Worm (Caenorhabditis elegans): ENCODE results near the gene olrn-1.

The olrn-1 gene

ce11 chrX:15496927-15497605 is 40.4 kb upstream of the olrn-1 start, which contains the start of gene suox-1 (continued):
- TF ChIP-seq tag-97 (GFP tag; IDR thresholded peaks at IDR 0.05) (no peak), nhr-77 (tag; optimal IDR thresholded peaks at IDR 0.05) (peak; percentile 42), ceh-28 (tag; optimal IDR thresholded peaks at IDR 0.05) (peak; percentile 3), hmg-1.1 (GFP tag; IDR thresholded peaks at IDR 0.05) (no peak), nhr-111 (GFP tag; optimal IDR thresholded peaks at IDR 0.05) (no peak), aha-1 (tag) (peak; percentile 78), lin-29 (GFP tag; IDR thresholded peaks at IDR 0.05) (no peak), ceh-20 (GFP tag; IDR thresholded peaks at IDR 0.05) (peak; percentile 43; the same call in 1 of the 2 replicates), ceh-62 (tag; optimal IDR thresholded peaks at IDR 0.05) (no peak), nhr-102 (tag; optimal IDR thresholded peaks at IDR 0.05) (peak; percentile 17), daf-8 (GFP tag; IDR thresholded peaks at IDR 0.05) (no peak), T20F7.1 (GFP tag; optimal IDR thresholded peaks at IDR 0.05) (no peak), R02D3.7 (tag; optimal IDR thresholded peaks at IDR 0.05) (no peak), ZK546.5 (tag; optimal IDR thresholded peaks at IDR 0.05) (no peak), nhr-25 (tag; optimal IDR thresholded peaks at IDR 0.05; ENCODE audit: borderline replicate concordance, insufficient read depth) (no peak), mes-2 (tag; optimal IDR thresholded peaks at IDR 0.05; ENCODE audit: poor library complexity, severe bottlenecking) (no peak), lim-7 (GFP tag; IDR thresholded peaks at IDR 0.05) (no peak), F49E8.2 (tag; optimal IDR thresholded peaks at IDR 0.05; ENCODE audit: borderline replicate concordance) (no peak), aly-2 (tag; optimal IDR thresholded peaks at IDR 0.05) (no peak), nhr-41 (GFP tag; IDR thresholded peaks at IDR 0.05) (no peak), php-3 (GFP tag; IDR thresholded peaks at IDR 0.05) (no peak), lsy-2 (tag; optimal IDR thresholded peaks at IDR 0.05) (peak in 1 of 2 experiments; percentile 44), hlh-11 (tag; optimal IDR thresholded peaks at IDR 0.05) (peak; percentile 74), nhr-76 (tag; optimal IDR thresholded peaks at IDR 0.05) (no peak), zip-2 (tag; optimal IDR thresholded peaks at IDR 0.05) (no peak), set-16 (GFP tag; IDR thresholded peaks at IDR 0.05) (no peak), mxl-3 (GFP tag; optimal IDR thresholded peaks at IDR 0.05) (peak; percentile 18), nhr-28 (tag; optimal IDR thresholded peaks at IDR 0.05) (peak; percentile 12), lin-1 (GFP tag; IDR thresholded peaks at IDR 0.05) (0 out of 2 replicates have a peak, but pooled peaks have one; percentile 11), daf-16 (GFP tag; optimal IDR thresholded peaks at IDR 0.05) (no peak), daf-16 (tag; optimal IDR thresholded peaks at IDR 0.05) (peak; percentile 65), lin-15B (tag; optimal IDR thresholded peaks at IDR 0.05) (no peak)

ce11 chrX:15502455-15503174 is 34.8 kb upstream of the olrn-1 start, which contains the start of gene H13N06.7:
TSS of gene H13N06.7 (plus strand) at chrX:15503124.
- no peak for TF ChIP-seq hmg-1.1 (GFP tag; IDR thresholded peaks at IDR 0.05)
- no peak for TF ChIP-seq egl-27 (tag; optimal IDR thresholded peaks at IDR 0.05)
- no peak for TF ChIP-seq F49E8.2 (tag; optimal IDR thresholded peaks at IDR 0.05; ENCODE audit: borderline replicate concordance)
- no peak for TF ChIP-seq set-16 (GFP tag; IDR thresholded peaks at IDR 0.05)
- TF ChIP-seq fos-1 (tag; optimal IDR thresholded peaks at IDR 0.05) = no peak
- no peak for TF ChIP-seq ceh-32 (tag; optimal IDR thresholded peaks at IDR 0.05; ENCODE audit: poor library complexity)
- no peak for TF ChIP-seq lin-1 (GFP tag; IDR thresholded peaks at IDR 0.05)
- TF ChIP-seq nhr-76 (tag; optimal IDR thresholded peaks at IDR 0.05) = no peak
- no peak for TF ChIP-seq Y75B8A.6 (GFP tag; IDR thresholded peaks at IDR 0.05)

DNA sequence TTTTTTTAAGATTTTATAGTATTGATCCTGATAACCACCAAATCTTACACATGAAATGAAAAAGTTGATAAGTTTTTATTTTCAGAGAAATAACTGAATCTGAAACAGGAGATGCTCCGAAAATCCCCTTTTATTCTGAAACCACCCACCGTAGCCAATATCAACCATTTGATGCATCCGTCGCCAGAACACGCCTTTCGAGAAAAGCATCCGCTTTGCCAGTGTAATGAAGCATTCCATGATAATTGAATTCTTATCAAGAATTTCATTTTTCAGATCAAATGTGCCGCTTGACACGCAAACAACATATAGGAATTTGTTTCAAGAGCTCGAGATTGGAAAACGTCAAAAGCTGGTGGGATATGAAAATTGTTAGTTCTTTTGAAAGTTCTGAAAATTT is 32.7 kb upstream of the olrn-1 start, which contains the start of gene tbh-1:
tbh-1 (minus strand) TSS at position 101 of the 400 bp plus-strand sequence.
- TF ChIP-seq nhr-25 (tag; optimal IDR thresholded peaks at IDR 0.05; ENCODE audit: borderline replicate concordance, insufficient read depth) = no peak
- no peak for TF ChIP-seq daf-19 (GFP tag; conservative IDR thresholded peaks at IDR 0.05)

Measured in whole organism, L4 larva.